Comparison of ENCODE assay signal across 5 fruit fly cellular contexts in the genomic region with DNA sequence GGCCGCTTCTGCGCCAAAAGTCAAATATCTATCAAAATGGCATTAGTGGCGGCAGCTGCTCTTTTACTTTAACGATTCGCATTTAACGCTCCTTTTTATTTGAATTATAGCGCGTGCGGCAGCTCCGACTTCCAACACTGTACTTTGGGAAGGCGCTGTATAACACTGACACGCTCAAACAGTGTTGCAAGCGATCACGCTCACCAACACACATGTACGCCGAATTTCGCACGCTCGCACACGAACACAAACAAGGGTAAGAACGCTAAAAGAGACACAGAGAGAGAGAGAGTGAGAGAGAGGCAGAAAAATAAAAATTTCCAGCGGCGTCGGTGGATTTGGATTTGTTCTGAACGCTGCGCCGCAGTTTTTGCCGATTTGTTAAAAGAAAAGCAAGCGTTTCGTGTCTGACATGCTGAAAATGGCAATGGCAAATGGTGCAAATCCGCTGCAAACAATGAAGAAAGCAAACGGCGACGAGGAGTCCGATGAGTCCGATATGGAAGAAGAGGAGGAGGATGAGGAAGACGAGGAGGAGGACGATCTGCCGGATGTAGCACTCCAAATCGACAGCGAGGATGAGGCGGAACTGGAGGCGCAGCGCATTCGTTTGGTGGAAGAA.
A peak's percentile ranks its signal among the peaks of the same experiment; 100 is the strongest.
TF ChIP-seq lines count a peak whose summit lies in the region.

A gene (plus strand): TSS at position 276 of the 622 bp plus-strand sequence.

TF ChIP-seq in whole organism, adult, 20 proteins besides CTCF, POLR2A, EP300 and RAD21 (continued from another document):
- TF ChIP-seq pad (GFP tag; optimal IDR thresholded peaks at IDR 0.05; lab: Kevin White, UChicago) (peak; percentile 90), CG11617 (GFP tag; optimal IDR thresholded peaks at IDR 0.05; lab: Kevin White, UChicago) (peak; percentile 52), CG14711 (tag; optimal IDR thresholded peaks at IDR 0.05; lab: Kevin White, UChicago) (peak; percentile 69), ovo (GFP tag; optimal IDR thresholded peaks at IDR 0.05; lab: Kevin White, UChicago) (peak; percentile 73), bab1 (GFP tag; optimal IDR thresholded peaks at IDR 0.05; lab: Kevin White, UChicago) (peak; percentile 20)

TF ChIP-seq in whole organism, embryonic, 481 proteins besides CTCF, POLR2A, EP300 and RAD21 (continued from another document and continues in another):
- TF ChIP-seq mld (GFP tag; IDR thresholded peaks at IDR 0.05; lab: Robert Waterston, UW; ENCODE audit: partially characterized antibody) = no peak
- peak; percentile 90 for TF ChIP-seq jumu (GFP tag; optimal IDR thresholded peaks at IDR 0.05; lab: Kevin White, UChicago)
- peak; percentile 49; the same call in 1 of the 3 replicates for TF ChIP-seq Optix (GFP tag; IDR thresholded peaks at IDR 0.05; lab: Robert Waterston, UW)
- peak; percentile 57 for TF ChIP-seq MESR4 (GFP tag; optimal IDR thresholded peaks at IDR 0.05; lab: Kevin White, UChicago)
- TF ChIP-seq ssp (GFP tag; IDR thresholded peaks at IDR 0.05; lab: Robert Waterston, UW) = peak; percentile 67
- no peak for TF ChIP-seq CG11696 (GFP tag; IDR thresholded peaks at IDR 0.05; lab: Robert Waterston, UW)
- peak; percentile 69 to 87 for TF ChIP-seq Pdp1 (GFP tag; optimal IDR thresholded peaks at IDR 0.05; lab: Kevin White, UChicago)
- peak; percentile 58 for TF ChIP-seq CG6254 (GFP tag; optimal IDR thresholded peaks at IDR 0.05; lab: Kevin White, UChicago)
- no peak for TF ChIP-seq Eip74EF (GFP tag; optimal IDR thresholded peaks at IDR 0.05; lab: Kevin White, UChicago)
- TF ChIP-seq emc (GFP tag; optimal IDR thresholded peaks at IDR 0.05; lab: Kevin White, UChicago) = peak; percentile 56
- peak; percentile 83 for TF ChIP-seq Hsf (GFP tag; optimal IDR thresholded peaks at IDR 0.05; lab: Kevin White, UChicago)
- TF ChIP-seq CG2889 (GFP tag; IDR thresholded peaks at IDR 0.05; lab: Robert Waterston, UW) = no peak
- no peak for TF ChIP-seq hb (GFP tag; IDR thresholded peaks at IDR 0.05; lab: Robert Waterston, UW; ENCODE audit: partially characterized antibody)
- peak; percentile 81 for TF ChIP-seq CG32532 (GFP tag; IDR thresholded peaks at IDR 0.05; lab: Robert Waterston, UW)
- TF ChIP-seq lab (GFP tag; optimal IDR thresholded peaks at IDR 0.05; lab: Kevin White, UChicago) = peak; percentile 90
- peak; percentile 87 for TF ChIP-seq Hmr (GFP tag; optimal IDR thresholded peaks at IDR 0.05; lab: Kevin White, UChicago)
- TF ChIP-seq CG4404 (GFP tag; IDR thresholded peaks at IDR 0.05; lab: Robert Waterston, UW) = peak; percentile 75
- no peak for TF ChIP-seq Kr (GFP tag; optimal IDR thresholded peaks at IDR 0.05; lab: Kevin White, UChicago)
- peak; percentile 51 for TF ChIP-seq CG2202 (tag; optimal IDR thresholded peaks at IDR 0.05; lab: Kevin White, UChicago)
- peak; percentile 82 for TF ChIP-seq CG6175 (GFP tag; IDR thresholded peaks at IDR 0.05; lab: Robert Waterston, UW)
- TF ChIP-seq CG8924 (tag; optimal IDR thresholded peaks at IDR 0.05; lab: Kevin White, UChicago) = peak; percentile 38
- TF ChIP-seq dpn (GFP tag; optimal IDR thresholded peaks at IDR 0.05; lab: Kevin White, UChicago) = peak; percentile 87 to 91
- peak; percentile 72 for TF ChIP-seq onecut (GFP tag; IDR thresholded peaks at IDR 0.05; lab: Robert Waterston, UW)
- peak; percentile 90 for TF ChIP-seq CG11456 (GFP tag; IDR thresholded peaks at IDR 0.05; lab: Robert Waterston, UW)
- TF ChIP-seq CG3065 (GFP tag; optimal IDR thresholded peaks at IDR 0.05; lab: Kevin White, UChicago) = peak; percentile 51
- peak; percentile 36 for TF ChIP-seq CG7928 (GFP tag; optimal IDR thresholded peaks at IDR 0.05; lab: Kevin White, UChicago)
- peak; percentile 71 for TF ChIP-seq Bteb2 (GFP tag; optimal IDR thresholded peaks at IDR 0.05; lab: Kevin White, UChicago)
- no peak for TF ChIP-seq CG11560 (tag; IDR thresholded peaks at IDR 0.05; lab: Robert Waterston, UW)
- peak; percentile 72 for TF ChIP-seq Hr39 (optimal IDR thresholded peaks at IDR 0.05; lab: Kevin White, UChicago)

TF ChIP-seq in whole organism, prepupa, 60 proteins besides CTCF, POLR2A, EP300 and RAD21 (continued from another document and continues in another):
- peak; percentile 45 for TF ChIP-seq CG6854 (GFP tag; optimal IDR thresholded peaks at IDR 0.05; lab: Kevin White, UChicago)
- peak; percentile 32 for TF ChIP-seq fd59A (GFP tag; optimal IDR thresholded peaks at IDR 0.05; lab: Kevin White, UChicago)
- TF ChIP-seq CG3919 (GFP tag; optimal IDR thresholded peaks at IDR 0.05; lab: Kevin White, UChicago) = peak; percentile 90
- peak; percentile 57 for TF ChIP-seq fkh (GFP tag; optimal IDR thresholded peaks at IDR 0.05; lab: Kevin White, UChicago)
- peak; percentile 29 for TF ChIP-seq CG16779 (tag; optimal IDR thresholded peaks at IDR 0.05; lab: Kevin White, UChicago)
- TF ChIP-seq Smox (GFP tag; optimal IDR thresholded peaks at IDR 0.05; lab: Kevin White, UChicago) = peak; percentile 58
- TF ChIP-seq svp (GFP tag; lab: Kevin White, UChicago) = peak; percentile 85
- TF ChIP-seq CG32006 (GFP tag; optimal IDR thresholded peaks at IDR 0.05; lab: Kevin White, UChicago) = peak; percentile 59
- peak; percentile 51 for TF ChIP-seq Sox15 (GFP tag; optimal IDR thresholded peaks at IDR 0.05; lab: Kevin White, UChicago)
- TF ChIP-seq dac (GFP tag; optimal IDR thresholded peaks at IDR 0.05; lab: Kevin White, UChicago) = peak; percentile 41
- TF ChIP-seq ss (GFP tag; optimal IDR thresholded peaks at IDR 0.05; lab: Kevin White, UChicago) = peak; percentile 34 to 64
- no peak for TF ChIP-seq CG11762 (GFP tag; optimal IDR thresholded peaks at IDR 0.05; lab: Kevin White, UChicago; ENCODE audit: insufficient read depth)
- peak; percentile 15 for TF ChIP-seq spab (GFP tag; optimal IDR thresholded peaks at IDR 0.05; lab: Kevin White, UChicago)
- TF ChIP-seq CG6808 (GFP tag; optimal IDR thresholded peaks at IDR 0.05; lab: Kevin White, UChicago) = peak; percentile 41
- TF ChIP-seq CG8632 (GFP tag; optimal IDR thresholded peaks at IDR 0.05; lab: Kevin White, UChicago) = peak; percentile 15
- TF ChIP-seq eg (GFP tag; IDR thresholded peaks at IDR 0.05; lab: Robert Waterston, UW) = peak; percentile 69
- TF ChIP-seq Eip75B (GFP tag; optimal IDR thresholded peaks at IDR 0.05; lab: Kevin White, UChicago) = peak; percentile 70
- TF ChIP-seq OdsH (GFP tag; optimal IDR thresholded peaks at IDR 0.05; lab: Kevin White, UChicago) = peak; percentile 72
- no peak for TF ChIP-seq CG4318 (GFP tag; optimal IDR thresholded peaks at IDR 0.05; lab: Kevin White, UChicago)
- TF ChIP-seq CG6163 (GFP tag; IDR thresholded peaks at IDR 0.05; lab: Robert Waterston, UW) = peak; percentile 70
- peak; percentile 33; the same call in 1 of the 2 replicates for TF ChIP-seq Gug (GFP tag; IDR thresholded peaks at IDR 0.05; lab: Robert Waterston, UW)
- peak; percentile 6 to 51 for TF ChIP-seq salr (GFP tag; optimal IDR thresholded peaks at IDR 0.05; lab: Kevin White, UChicago)
- no peak for TF ChIP-seq Lpt (GFP tag; optimal IDR thresholded peaks at IDR 0.05; lab: Kevin White, UChicago)
- peak; percentile 85 for TF ChIP-seq topi (GFP tag; optimal IDR thresholded peaks at IDR 0.05; lab: Kevin White, UChicago)
- peak; percentile 0 for TF ChIP-seq CG34406 (GFP tag; optimal IDR thresholded peaks at IDR 0.05; lab: Kevin White, UChicago)
- TF ChIP-seq Sox14 (GFP tag; optimal IDR thresholded peaks at IDR 0.05; lab: Kevin White, UChicago) = peak; percentile 86
- TF ChIP-seq pdm3 (GFP tag; optimal IDR thresholded peaks at IDR 0.05; lab: Kevin White, UChicago) = peak; percentile 74
- peak; percentile 31 for TF ChIP-seq CG1621 (tag; optimal IDR thresholded peaks at IDR 0.05; lab: Kevin White, UChicago)
- TF ChIP-seq acj6 (GFP tag; optimal IDR thresholded peaks at IDR 0.05; lab: Kevin White, UChicago) = peak; percentile 61
- TF ChIP-seq CG3032 (tag; optimal IDR thresholded peaks at IDR 0.05; lab: Kevin White, UChicago) = peak; percentile 42
- TF ChIP-seq lz (GFP tag; optimal IDR thresholded peaks at IDR 0.05; lab: Kevin White, UChicago) = peak; percentile 86

TF ChIP-seq in whole organism, pupa, 21 proteins besides CTCF, POLR2A, EP300 and RAD21 (continued from another document):
- TF ChIP-seq fd96Ca (GFP tag; IDR thresholded peaks at IDR 0.05; lab: Robert Waterston, UW) (peak; percentile 81), CG8301 (tag; optimal IDR thresholded peaks at IDR 0.05; lab: Kevin White, UChicago) (no peak), CG8159 (tag; optimal IDR thresholded peaks at IDR 0.05; lab: Kevin White, UChicago) (peak; percentile 52)

TF ChIP-seq in whole organism, wandering third instar larva, 38 proteins besides CTCF, POLR2A, EP300 and RAD21 (continued from another document):
- TF ChIP-seq brk (GFP tag; optimal IDR thresholded peaks at IDR 0.05; lab: Kevin White, UChicago) = peak; percentile 85
- peak; percentile 48 for TF ChIP-seq Vsx2 (GFP tag; optimal IDR thresholded peaks at IDR 0.05; lab: Kevin White, UChicago; ENCODE audit: partially characterized antibody)
- TF ChIP-seq jim (GFP tag; optimal IDR thresholded peaks at IDR 0.05; lab: Kevin White, UChicago) = peak; percentile 26
- TF ChIP-seq usp (GFP tag; optimal IDR thresholded peaks at IDR 0.05; lab: Kevin White, UChicago) = no peak
- TF ChIP-seq dmrt93B (GFP tag; optimal IDR thresholded peaks at IDR 0.05; lab: Kevin White, UChicago) = peak; percentile 78
- TF ChIP-seq psq (GFP tag; optimal IDR thresholded peaks at IDR 0.05; lab: Kevin White, UChicago) = peak; percentile 87
- peak; percentile 95 for TF ChIP-seq tai (GFP tag; optimal IDR thresholded peaks at IDR 0.05; lab: Kevin White, UChicago)
- peak; percentile 21 to 62 for TF ChIP-seq dl (GFP tag; optimal IDR thresholded peaks at IDR 0.05; lab: Kevin White, UChicago; ENCODE audit: insufficient read depth in 1 of 2, partially characterized antibody in 2 of 2)
- no peak for TF ChIP-seq Abd-B (GFP tag; optimal IDR thresholded peaks at IDR 0.05; lab: Kevin White, UChicago)
- TF ChIP-seq sv (GFP tag; optimal IDR thresholded peaks at IDR 0.05; lab: Kevin White, UChicago) = peak; percentile 70
- TF ChIP-seq Myc (optimal IDR thresholded peaks at IDR 0.05; lab: Kevin White, UChicago) = peak; percentile 23
- TF ChIP-seq sage (GFP tag; optimal IDR thresholded peaks at IDR 0.05; lab: Kevin White, UChicago) = peak; percentile 55
- peak; percentile 64 to 95 for TF ChIP-seq foxo (GFP tag; optimal IDR thresholded peaks at IDR 0.05; lab: Kevin White, UChicago)
- TF ChIP-seq fru (GFP tag; optimal IDR thresholded peaks at IDR 0.05; lab: Kevin White, UChicago) = peak; percentile 87
- peak; percentile 89 for TF ChIP-seq CG32264 (GFP tag; optimal IDR thresholded peaks at IDR 0.05; lab: Kevin White, UChicago)
- TF ChIP-seq Sp1 (GFP tag; optimal IDR thresholded peaks at IDR 0.05; lab: Kevin White, UChicago) = peak; percentile 71
- no peak for TF ChIP-seq pan (optimal IDR thresholded peaks at IDR 0.05; lab: Kevin White, UChicago)
- peak; percentile 85 for TF ChIP-seq dsf (GFP tag; optimal IDR thresholded peaks at IDR 0.05; lab: Kevin White, UChicago; ENCODE audit: borderline replicate concordance)
- TF ChIP-seq br (GFP tag; optimal IDR thresholded peaks at IDR 0.05; lab: Kevin White, UChicago) = peak; percentile 94
